Worm (Caenorhabditis elegans) whole organism, young adult: Measurements from ENCODE around the gene sec-61.G.
A peak's percentile ranks its signal among the peaks of the same experiment; 100 is the strongest.

Experiments
- C06A6.2 ChIP-seq: fragments of 200-800 bp; sonication (Bioruptor generic); conservative IDR thresholded peaks from 2 replicates; pipeline ENCODE4 v1.3.6; 2022; ENCODE audit warnings: missing genetic modification characterization, missing compliant biosample characterization
- D2030.7 ChIP-seq: fragments of 200-800 bp; sonication (Bioruptor generic); IDR thresholded peaks from 2 replicates; pipeline ENCODE4 v1.3.6; 2022; ENCODE audit warnings: missing genetic modification reagents, missing genetic modification characterization, missing compliant biosample characterization
- F10E7.11 ChIP-seq: sonication (generic microtip); optimal IDR thresholded peaks from 2 replicates; lab custom pipeline; 2017; ENCODE audit warnings: mild to moderate bottlenecking, missing genetic modification characterization, moderate library complexity, missing compliant biosample characterization
- F22D6.2 ChIP-seq: sonication (generic microtip); optimal IDR thresholded peaks from 2 replicates; lab custom pipeline; 2016; ENCODE audit warnings: mild to moderate bottlenecking, missing genetic modification characterization, missing compliant biosample characterization
- F33H1.4 ChIP-seq: fragments of 200-800 bp; sonication (Bioruptor generic); IDR thresholded peaks from 2 replicates; pipeline ENCODE4 v1.3.6; 2022; ENCODE audit warnings: missing genetic modification reagents, missing genetic modification characterization, missing compliant biosample characterization
- F55B11.4 ChIP-seq: sonication (generic microtip); optimal IDR thresholded peaks from 2 replicates; lab custom pipeline; 2016; ENCODE audit warnings: missing compliant biosample characterization, missing genetic modification characterization, borderline replicate concordance; ENCODE audit not compliant: insufficient read depth
- F57A8.1 ChIP-seq: fragments of 200-800 bp; sonication (Bioruptor generic); optimal IDR thresholded peaks from 2 replicates; lab custom pipeline; 2018; ENCODE audit warnings: mild to moderate bottlenecking, missing genetic modification characterization, moderate library complexity, missing compliant biosample characterization
- K12H6.12 ChIP-seq: fragments of 200-800 bp; sonication (Bioruptor generic); optimal IDR thresholded peaks from 2 replicates; lab custom pipeline; 2018; ENCODE audit warnings: mild to moderate bottlenecking, missing genetic modification characterization, missing compliant biosample characterization
- T07F8.4 ChIP-seq: sonication (generic microtip); optimal IDR thresholded peaks from 2 replicates; lab custom pipeline; 2016; ENCODE audit warnings: mild to moderate bottlenecking, missing genetic modification characterization, moderate library complexity, missing compliant biosample characterization
- akir-1 ChIP-seq: fragments of 200-800 bp; sonication (Bioruptor generic); optimal IDR thresholded peaks from 2 replicates; lab custom pipeline; 2018; ENCODE audit warnings: mild to moderate bottlenecking, missing genetic modification characterization, moderate library complexity, missing compliant biosample characterization
- ama-1 ChIP-seq, 3 experiments: fragments of 150-350 bp in 1 of 3; sonication (generic microtip) in 2 of 3; optimal IDR thresholded peaks; 2 replicates each; lab custom pipeline; 2014 to 2018; ENCODE audit warnings: missing biosample characterization in 2 of 3, missing genetic modification characterization in 2 of 3, missing genetic modification reagents in 2 of 3
- attf-3 ChIP-seq: fragments of 200-800 bp; sonication (Bioruptor generic); conservative IDR thresholded peaks from 2 replicates; pipeline ENCODE4 v1.3.6; 2022; ENCODE audit warnings: missing genetic modification reagents, missing genetic modification characterization, missing compliant biosample characterization
- bed-1 ChIP-seq: fragments of 200-800 bp; sonication (Bioruptor generic); IDR thresholded peaks from 2 replicates; pipeline ENCODE4 v1.3.6; 2022; ENCODE audit warnings: missing genetic modification reagents, missing genetic modification characterization, missing compliant biosample characterization
- bed-2 ChIP-seq: fragments of 200-800 bp; sonication (Bioruptor generic); IDR thresholded peaks from 2 replicates; pipeline ENCODE4 v1.3.6; 2022; ENCODE audit warnings: missing genetic modification reagents, missing genetic modification characterization, missing compliant biosample characterization
- ccch-3 ChIP-seq: fragments of 200-800 bp; sonication (Bioruptor generic); optimal IDR thresholded peaks from 2 replicates; lab custom pipeline; 2018; ENCODE audit warnings: mild to moderate bottlenecking, missing genetic modification characterization, missing compliant biosample characterization
- ceh-100 ChIP-seq: fragments of 200-800 bp; sonication (Bioruptor generic); IDR thresholded peaks from 2 replicates; pipeline ENCODE4 v1.3.6; 2022; ENCODE audit warnings: missing genetic modification reagents, missing genetic modification characterization, missing compliant biosample characterization
- ceh-27 ChIP-seq: fragments of 200-800 bp; sonication (Bioruptor generic); optimal IDR thresholded peaks from 2 replicates; lab custom pipeline; 2018; ENCODE audit warnings: mild to moderate bottlenecking, missing genetic modification characterization, moderate library complexity, missing compliant biosample characterization
- ceh-58 ChIP-seq: fragments of 200-800 bp; sonication (Bioruptor generic); IDR thresholded peaks from 2 replicates; pipeline ENCODE4 v1.3.6; 2022; ENCODE audit warnings: missing genetic modification characterization, missing compliant biosample characterization
- die-1 ChIP-seq: sonication (generic microtip); optimal IDR thresholded peaks from 2 replicates; lab custom pipeline; 2016; ENCODE audit warnings: missing genotype, mild to moderate bottlenecking, missing genetic modification characterization, missing compliant biosample characterization
- dpl-1 ChIP-seq: fragments of 150-350 bp; optimal IDR thresholded peaks from 2 replicates; lab custom pipeline; 2014; ENCODE audit warnings: missing biosample characterization, missing genetic modification reagents, missing genetic modification characterization
- efl-1 ChIP-seq: fragments of 150-350 bp; optimal IDR thresholded peaks from 2 replicates; lab custom pipeline; 2014; ENCODE audit warnings: missing biosample characterization, missing genetic modification reagents, missing genetic modification characterization
- egl-44 ChIP-seq: fragments of 200-800 bp; sonication (Bioruptor generic); IDR thresholded peaks from 2 replicates; pipeline ENCODE4 v1.3.6; 2022; ENCODE audit warnings: missing genetic modification reagents, missing genetic modification characterization, missing compliant biosample characterization
- hsf-1 ChIP-seq: fragments of 200-800 bp; sonication (Bioruptor generic); IDR thresholded peaks from 2 replicates; pipeline ENCODE4 v1.3.6; 2022; ENCODE audit warnings: missing genetic modification reagents, missing genetic modification characterization, missing compliant biosample characterization
- let-607 ChIP-seq, 2 experiments: fragments of 200-800 bp in 1 of 2; sonication (Bioruptor generic) in 1 of 2; sonication (generic microtip) in 1 of 2; optimal IDR thresholded peaks; 2 replicates each; lab custom pipeline; 2016 to 2018; ENCODE audit warnings: mild to moderate bottlenecking in 2 of 2, missing compliant biosample characterization in 2 of 2, missing genetic modification characterization in 2 of 2, moderate library complexity in 2 of 2, missing genotype in 1 of 2
- lin-35 ChIP-seq, 3 experiments: fragments of 150-350 bp in 2 of 3; sonication (generic microtip) in 1 of 3; optimal IDR thresholded peaks; 2 replicates each; lab custom pipeline; 2014 to 2018; ENCODE audit warnings: missing biosample characterization in 3 of 3, missing genetic modification characterization in 3 of 3, missing genetic modification reagents in 3 of 3
- lin-54 ChIP-seq: fragments of 200-800 bp; sonication (Bioruptor generic); optimal IDR thresholded peaks from 2 replicates; lab custom pipeline; 2018; ENCODE audit warnings: mild to moderate bottlenecking, missing genetic modification characterization, missing compliant biosample characterization
- lsl-1 ChIP-seq: fragments of 200-800 bp; sonication (Bioruptor generic); optimal IDR thresholded peaks from 2 replicates; lab custom pipeline; 2018; ENCODE audit warnings: mild to moderate bottlenecking, missing genetic modification characterization, moderate library complexity, missing compliant biosample characterization
- lsy-27 ChIP-seq: sonication (generic microtip); optimal IDR thresholded peaks from 2 replicates; lab custom pipeline; 2017; ENCODE audit warnings: missing genetic modification characterization, mild to moderate bottlenecking, missing compliant biosample characterization, antibody characterized with exemption, missing genotype, borderline replicate concordance; ENCODE audit not compliant: insufficient read depth
- madf-10 ChIP-seq: sonication (generic microtip); optimal IDR thresholded peaks from 2 replicates; lab custom pipeline; 2016; ENCODE audit warnings: mild to moderate bottlenecking, missing genetic modification characterization, missing compliant biosample characterization
- madf-6 ChIP-seq: fragments of 200-800 bp; sonication (Bioruptor generic); IDR thresholded peaks from 2 replicates; pipeline ENCODE4 v1.3.6; 2022; ENCODE audit warnings: missing genetic modification reagents, missing genetic modification characterization, missing compliant biosample characterization
- mes-4 ChIP-seq: sonication (generic microtip); optimal IDR thresholded peaks from 2 replicates; lab custom pipeline; 2016; ENCODE audit warnings: missing genotype, missing genetic modification characterization, missing compliant biosample characterization
- mxl-1 ChIP-seq: sonication (generic microtip); optimal IDR thresholded peaks from 2 replicates; lab custom pipeline; 2016; ENCODE audit warnings: missing genetic modification characterization, missing compliant biosample characterization
- nfya-1 ChIP-seq: sonication (generic microtip); optimal IDR thresholded peaks from 2 replicates; lab custom pipeline; 2017; ENCODE audit warnings: antibody characterized with exemption, missing compliant biosample characterization, missing genetic modification characterization, borderline replicate concordance; ENCODE audit not compliant: insufficient read depth
- nhr-80 ChIP-seq: sonication (generic microtip); optimal IDR thresholded peaks from 2 replicates; lab custom pipeline; 2016; ENCODE audit warnings: missing genetic modification characterization, missing compliant biosample characterization
- nhr-90 ChIP-seq: sonication (generic microtip); optimal IDR thresholded peaks from 2 replicates; lab custom pipeline; 2016; ENCODE audit warnings: missing genotype, mild to moderate bottlenecking, missing genetic modification characterization, missing compliant biosample characterization
- rec-8 ChIP-seq, 2 experiments: sonication (generic microtip); optimal IDR thresholded peaks; 2 replicates each; lab custom pipeline; 2016; ENCODE audit warnings: mild to moderate bottlenecking in 2 of 2, missing genetic modification characterization in 2 of 2, missing genetic modification reagents in 2 of 2, missing genotype in 2 of 2, missing biosample characterization in 1 of 2, missing compliant biosample characterization in 1 of 2, moderate library complexity in 1 of 2
- repo-1 ChIP-seq: sonication (generic microtip); optimal IDR thresholded peaks from 2 replicates; lab custom pipeline; 2017; ENCODE audit warnings: mild to moderate bottlenecking, missing genetic modification characterization, missing compliant biosample characterization
- sea-2 ChIP-seq: fragments of 200-800 bp; sonication (Bioruptor generic); IDR thresholded peaks from 2 replicates; pipeline ENCODE4 v1.3.6; 2022; ENCODE audit warnings: missing genetic modification characterization, missing compliant biosample characterization
- snpc-1.3 ChIP-seq: sonication (generic microtip); optimal IDR thresholded peaks from 2 replicates; lab custom pipeline; 2017; ENCODE audit warnings: missing genetic modification characterization, mild to moderate bottlenecking, missing compliant biosample characterization, antibody characterized with exemption, moderate library complexity, missing genotype, missing genetic modification reagents; ENCODE audit not compliant: insufficient read depth
- sptf-2 ChIP-seq: fragments of 200-800 bp; sonication (Bioruptor generic); optimal IDR thresholded peaks from 2 replicates; lab custom pipeline; 2018; ENCODE audit warnings: mild to moderate bottlenecking, missing genetic modification characterization, missing compliant biosample characterization
- tbp1 ChIP-seq: fragments of 200-800 bp; sonication (Bioruptor generic); optimal IDR thresholded peaks from 2 replicates; lab custom pipeline; 2018; ENCODE audit warnings: mild to moderate bottlenecking, missing genetic modification characterization, missing compliant biosample characterization
- tlf-1 ChIP-seq: fragments of 200-800 bp; sonication (Bioruptor generic); optimal IDR thresholded peaks from 2 replicates; lab custom pipeline; 2018; ENCODE audit warnings: mild to moderate bottlenecking, missing genetic modification characterization, missing compliant biosample characterization
- unc-62 ChIP-seq: fragments of 150-350 bp; optimal IDR thresholded peaks from 2 replicates; lab custom pipeline; 2014; ENCODE audit warnings: missing biosample characterization, missing genetic modification reagents, missing genetic modification characterization
- zim-3 ChIP-seq: sonication (generic microtip); optimal IDR thresholded peaks from 2 replicates; lab custom pipeline; 2017; ENCODE audit warnings: mild to moderate bottlenecking, missing genetic modification characterization, moderate library complexity, missing compliant biosample characterization
- ztf-28 ChIP-seq: fragments of 200-800 bp; sonication (Bioruptor generic); IDR thresholded peaks from 2 replicates; pipeline ENCODE4 v1.3.6; 2022; ENCODE audit warnings: missing genetic modification reagents, missing genetic modification characterization, missing compliant biosample characterization
- ztf-6 ChIP-seq: fragments of 200-800 bp; sonication (Bioruptor generic); IDR thresholded peaks from 2 replicates; pipeline ENCODE4 v1.3.6; 2022; ENCODE audit warnings: missing genetic modification reagents, missing genetic modification characterization, missing compliant biosample characterization

Gene sec-61.G

ce11 chrV:10941150-10941549, 44.2 kb upstream of the sec-61.G start, which contains the start of gene F17C11.26:
TSS of gene F17C11.26 (plus strand) at chrV:10941450.
- no peak for TF ChIP-seq snpc-1.3 (tag; lab: Kevin White, UChicago)
- peak; percentile 62 for TF ChIP-seq ama-1 (optimal IDR thresholded peaks at IDR 0.05; lab: Kevin White, UChicago)
- no peak for TF ChIP-seq ama-1 (GFP tag; optimal IDR thresholded peaks at IDR 0.05; lab: Kevin White, UChicago)

ce11 chrV:10940571-10940991, 43.6 kb upstream of the sec-61.G start:
- TF ChIP-seq sptf-2 (GFP tag; lab: Kevin White, UChicago) (no peak), nhr-90 (tag; lab: Kevin White, UChicago) (peak; percentile 57), F22D6.2 (tag; lab: Kevin White, UChicago) (no peak), dpl-1 (no peak), ztf-6 (GFP tag; lab: Robert Waterston, UW) (no peak), akir-1 (GFP tag; lab: Kevin White, UChicago) (no peak), ztf-28 (GFP tag; lab: Robert Waterston, UW) (no peak), ccch-3 (GFP tag; lab: Kevin White, UChicago) (no peak), rec-8 (tag; optimal IDR thresholded peaks at IDR 0.05; lab: Kevin White, UChicago) (no peak), unc-62 (peak; percentile 9), madf-10 (tag; lab: Kevin White, UChicago) (peak; percentile 62), ama-1 (optimal IDR thresholded peaks at IDR 0.05; lab: Kevin White, UChicago) (peak; percentile 41), ama-1 (GFP tag; optimal IDR thresholded peaks at IDR 0.05; lab: Kevin White, UChicago) (no peak), sea-2 (GFP tag; lab: Robert Waterston, UW) (no peak), hsf-1 (no peak), F55B11.4 (tag; lab: Kevin White, UChicago) (no peak), attf-3 (GFP tag; lab: Robert Waterston, UW) (no peak), zim-3 (no peak), D2030.7 (GFP tag; lab: Robert Waterston, UW) (no peak), F57A8.1 (GFP tag; lab: Kevin White, UChicago) (no peak), mes-4 (tag; lab: Kevin White, UChicago) (no peak), lsl-1 (GFP tag; lab: Kevin White, UChicago) (no peak), efl-1 (no peak), lsy-27 (tag; lab: Kevin White, UChicago) (no peak), let-607 (tag; optimal IDR thresholded peaks at IDR 0.05; lab: Kevin White, UChicago) (peak in 1 of 2 experiments; percentile 53), K12H6.12 (tag; lab: Kevin White, UChicago) (peak; percentile 42), T07F8.4 (tag; lab: Kevin White, UChicago) (no peak), egl-44 (GFP tag; lab: Robert Waterston, UW) (peak; percentile 71), C06A6.2 (GFP tag; lab: Robert Waterston, UW) (no peak), bed-2 (no peak), repo-1 (tag; lab: Kevin White, UChicago) (no peak), mxl-1 (tag; lab: Kevin White, UChicago) (no peak), tbp1 (GFP tag; lab: Kevin White, UChicago) (peak; percentile 4), nhr-80 (peak; percentile 96), die-1 (tag; lab: Kevin White, UChicago) (no peak), lin-35 (GFP tag; optimal IDR thresholded peaks at IDR 0.05; lab: Kevin White, UChicago) (no peak), tlf-1 (GFP tag; lab: Kevin White, UChicago) (peak; percentile 42), ceh-58 (no peak), ceh-27 (peak; percentile 52), nfya-1 (no peak), F33H1.4 (GFP tag; lab: Robert Waterston, UW) (no peak), lin-54 (no peak), F10E7.11 (tag; lab: Kevin White, UChicago) (no peak), bed-1 (GFP tag; lab: Robert Waterston, UW) (no peak), madf-6 (GFP tag; lab: Robert Waterston, UW) (no peak), ceh-100 (no peak)
